Worm (Caenorhabditis elegans) whole organism, mixed stage, embryonic: ENCODE results near the gene arid-1.

Experiments used
- M03D4.4 ChIP-seq: sonication (generic microtip); optimal IDR thresholded peaks from 2 replicates; lab custom pipeline; 2017; ENCODE audit warnings: mild to moderate bottlenecking, missing genetic modification characterization, missing compliant biosample characterization
- bed-3 ChIP-seq: fragments of 200-800 bp; sonication (Bioruptor generic); optimal IDR thresholded peaks from 3 replicates; lab custom pipeline; 2018; ENCODE audit warnings: mild to moderate bottlenecking, missing genetic modification characterization, moderate library complexity, missing compliant biosample characterization
- blmp-1 ChIP-seq: fragments of 150-350 bp; optimal IDR thresholded peaks from 2 replicates; lab custom pipeline; 2014; ENCODE audit warnings: missing biosample characterization, missing genetic modification characterization
- ceh-39 ChIP-seq: fragments of 150-350 bp; optimal IDR thresholded peaks from 2 replicates; lab custom pipeline; 2014; ENCODE audit warnings: missing biosample characterization, missing genetic modification characterization
- ceh-43 ChIP-seq: fragments of 200-800 bp; sonication (Bioruptor generic); optimal IDR thresholded peaks from 2 replicates; lab custom pipeline; 2018; ENCODE audit warnings: mild to moderate bottlenecking, missing genetic modification characterization, moderate library complexity, missing compliant biosample characterization
- ceh-83 ChIP-seq: fragments of 200-800 bp; sonication (Bioruptor generic); optimal IDR thresholded peaks from 2 replicates; lab custom pipeline; 2018; ENCODE audit warnings: mild to moderate bottlenecking, missing genetic modification characterization, missing compliant biosample characterization
- cnd-1 ChIP-seq: fragments of 200-800 bp; sonication (Bioruptor generic); optimal IDR thresholded peaks from 2 replicates; lab custom pipeline; 2018; ENCODE audit warnings: mild to moderate bottlenecking, missing genetic modification characterization, missing compliant biosample characterization
- drap-1 ChIP-seq: fragments of 200-800 bp; sonication (Bioruptor generic); optimal IDR thresholded peaks from 3 replicates; lab custom pipeline; 2018; ENCODE audit warnings: mild to moderate bottlenecking, missing genetic modification characterization, missing compliant biosample characterization
- elt-3 ChIP-seq: fragments of 150-350 bp; optimal IDR thresholded peaks from 2 replicates; lab custom pipeline; 2014; ENCODE audit warnings: missing biosample characterization, missing genetic modification characterization
- flh-1 ChIP-seq: fragments of 200-800 bp; sonication (Bioruptor generic); optimal IDR thresholded peaks from 2 replicates; lab custom pipeline; 2018; ENCODE audit warnings: mild to moderate bottlenecking, missing genetic modification characterization, moderate library complexity, missing compliant biosample characterization
- ham-2 ChIP-seq: fragments of 200-800 bp; sonication (Bioruptor generic); optimal IDR thresholded peaks from 2 replicates; lab custom pipeline; 2018; ENCODE audit warnings: mild to moderate bottlenecking, missing genetic modification characterization, missing compliant biosample characterization
- hlh-1 ChIP-seq: fragments of 150-350 bp; optimal IDR thresholded peaks from 2 replicates; lab custom pipeline; 2014; ENCODE audit warnings: missing biosample characterization, missing genetic modification reagents, missing genetic modification characterization
- lin-32 ChIP-seq: fragments of 200-800 bp; sonication (Bioruptor generic); optimal IDR thresholded peaks from 2 replicates; lab custom pipeline; 2018; ENCODE audit warnings: mild to moderate bottlenecking, missing genetic modification characterization, missing compliant biosample characterization
- lsy-2 ChIP-seq: fragments of 150-350 bp; optimal IDR thresholded peaks from 2 replicates; lab custom pipeline; 2014; ENCODE audit warnings: missing biosample characterization, missing genetic modification characterization
- mab-5 ChIP-seq: fragments of 150-350 bp; optimal IDR thresholded peaks from 2 replicates; lab custom pipeline; 2014; ENCODE audit warnings: missing biosample characterization, missing genetic modification characterization
- mep-1 ChIP-seq: fragments of 150-350 bp; optimal IDR thresholded peaks from 2 replicates; lab custom pipeline; 2017; ENCODE audit warnings: missing biosample characterization, missing genetic modification reagents, missing genetic modification characterization, inconsistent platforms
- mls-2 ChIP-seq: sonication (generic microtip); optimal IDR thresholded peaks from 2 replicates; lab custom pipeline; 2016; ENCODE audit warnings: mild to moderate bottlenecking, missing genetic modification characterization, moderate library complexity, missing compliant biosample characterization
- nhr-12 ChIP-seq: fragments of 150-350 bp; optimal IDR thresholded peaks from 2 replicates; lab custom pipeline; 2014; ENCODE audit warnings: missing biosample characterization, missing genetic modification characterization
- nhr-2 ChIP-seq: fragments of 150-350 bp; optimal IDR thresholded peaks from 2 replicates; lab custom pipeline; 2014; ENCODE audit warnings: missing biosample characterization, missing genetic modification characterization
- nhr-237 ChIP-seq: fragments of 150-350 bp; optimal IDR thresholded peaks from 2 replicates; lab custom pipeline; 2014; ENCODE audit warnings: missing biosample characterization, missing genetic modification characterization
- nhr-28 ChIP-seq: fragments of 150-350 bp; optimal IDR thresholded peaks from 2 replicates; lab custom pipeline; 2014; ENCODE audit warnings: missing biosample characterization, missing genetic modification characterization
- nhr-76 ChIP-seq: sonication (generic microtip); optimal IDR thresholded peaks from 2 replicates; lab custom pipeline; 2017; ENCODE audit warnings: missing biosample characterization, missing genetic modification characterization
- pha-4 ChIP-seq: fragments of 150-350 bp; optimal IDR thresholded peaks from 2 replicates; lab custom pipeline; 2018; ENCODE audit warnings: missing biosample characterization, missing genetic modification reagents, missing genetic modification characterization
- sem-2 ChIP-seq: fragments of 200-800 bp; sonication (Bioruptor generic); optimal IDR thresholded peaks from 2 replicates; lab custom pipeline; 2018; ENCODE audit warnings: mild to moderate bottlenecking, missing genetic modification characterization, missing compliant biosample characterization
- snpc-4 ChIP-seq: fragments of 150-350 bp; optimal IDR thresholded peaks from 2 replicates; lab custom pipeline; 2014; ENCODE audit warnings: missing biosample characterization, missing genetic modification characterization
- sptf-1 ChIP-seq: sonication (generic microtip); optimal IDR thresholded peaks from 2 replicates; lab custom pipeline; 2017; ENCODE audit warnings: mild to moderate bottlenecking, missing genetic modification characterization, moderate library complexity, missing compliant biosample characterization
- tbx-8 ChIP-seq: fragments of 200-800 bp; sonication (Bioruptor generic); optimal IDR thresholded peaks from 2 replicates; lab custom pipeline; 2018; ENCODE audit warnings: mild to moderate bottlenecking, missing genetic modification characterization, moderate library complexity, missing compliant biosample characterization
- unc-120 ChIP-seq: sonication (generic microtip); optimal IDR thresholded peaks from 2 replicates; lab custom pipeline; 2017; ENCODE audit warnings: missing genetic modification characterization, missing compliant biosample characterization; ENCODE audit not compliant: poor library complexity, severe bottlenecking
- unc-39 ChIP-seq: fragments of 150-350 bp; optimal IDR thresholded peaks from 2 replicates; lab custom pipeline; 2014; ENCODE audit warnings: missing biosample characterization, missing genetic modification characterization
- unc-62 ChIP-seq: fragments of 150-350 bp; optimal IDR thresholded peaks from 2 replicates; lab custom pipeline; 2014; ENCODE audit warnings: missing biosample characterization, missing genetic modification reagents, missing genetic modification characterization
- zip-8 ChIP-seq: fragments of 150-350 bp; optimal IDR thresholded peaks from 2 replicates; lab custom pipeline; 2014; ENCODE audit warnings: missing biosample characterization, missing genetic modification characterization
- ztf-11 ChIP-seq: fragments of 150-350 bp; optimal IDR thresholded peaks from 2 replicates; lab custom pipeline; 2014; ENCODE audit warnings: missing biosample characterization, missing genetic modification characterization

arid-1 gene

DNA sequence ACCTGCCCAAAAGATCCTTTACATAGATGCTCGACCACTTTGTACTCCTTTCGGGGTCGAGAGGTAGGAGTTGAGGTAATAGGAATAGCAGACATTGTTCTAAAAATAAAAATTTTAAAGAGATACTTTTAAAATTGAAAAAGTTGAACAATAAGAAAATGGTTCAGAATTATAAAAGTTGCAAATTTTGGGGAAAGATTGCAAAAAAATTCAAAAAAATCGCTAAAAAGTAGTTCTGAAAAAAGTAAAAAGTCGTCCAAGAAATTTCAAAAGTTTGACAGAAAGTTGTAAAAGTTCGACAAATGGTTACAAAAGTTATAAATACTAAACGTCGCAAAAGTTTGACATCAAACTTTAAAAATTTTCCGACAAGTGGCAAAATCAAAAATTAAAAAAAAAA is 52.1 kb downstream of the arid-1 start, which contains the start of gene R02C2.1:
Gene R02C2.1 (minus strand): TSS at position 101 of the 400 bp plus-strand sequence.
- TF ChIP-seq lsy-2 (tag; lab: Kevin White, UChicago) (no peak), mab-5 (tag; lab: Kevin White, UChicago) (no peak), mls-2 (tag; lab: Kevin White, UChicago) (no peak), ceh-43 (GFP tag; lab: Kevin White, UChicago) (no peak), bed-3 (GFP tag; lab: Kevin White, UChicago) (no peak), nhr-76 (tag; lab: Kevin White, UChicago) (no peak), sptf-1 (tag; lab: Kevin White, UChicago) (no peak), hlh-1 (tag; lab: Kevin White, UChicago) (no peak), pha-4 (tag; lab: Kevin White, UChicago) (no peak), elt-3 (no peak), nhr-12 (tag; lab: Kevin White, UChicago) (no peak), tbx-8 (GFP tag; lab: Kevin White, UChicago) (no peak), mep-1 (tag; lab: Kevin White, UChicago) (no peak), M03D4.4 (tag; lab: Kevin White, UChicago) (no peak), cnd-1 (no peak), flh-1 (GFP tag; lab: Kevin White, UChicago) (no peak), ham-2 (GFP tag; lab: Kevin White, UChicago) (no peak), unc-39 (tag; lab: Kevin White, UChicago) (no peak), blmp-1 (tag; lab: Kevin White, UChicago) (no peak), nhr-237 (tag; lab: Kevin White, UChicago) (no peak)

- TF ChIP-seq mab-5 (tag; lab: Kevin White, UChicago) (no peak), nhr-2 (tag; lab: Kevin White, UChicago) (peak; percentile 91)
Observed at ce11 chrV:240287-240686, 54.3 kb downstream of the arid-1 start, which contains the start of gene txt-2. Gene txt-2 (minus strand): TSS chrV:240500.

DNA sequence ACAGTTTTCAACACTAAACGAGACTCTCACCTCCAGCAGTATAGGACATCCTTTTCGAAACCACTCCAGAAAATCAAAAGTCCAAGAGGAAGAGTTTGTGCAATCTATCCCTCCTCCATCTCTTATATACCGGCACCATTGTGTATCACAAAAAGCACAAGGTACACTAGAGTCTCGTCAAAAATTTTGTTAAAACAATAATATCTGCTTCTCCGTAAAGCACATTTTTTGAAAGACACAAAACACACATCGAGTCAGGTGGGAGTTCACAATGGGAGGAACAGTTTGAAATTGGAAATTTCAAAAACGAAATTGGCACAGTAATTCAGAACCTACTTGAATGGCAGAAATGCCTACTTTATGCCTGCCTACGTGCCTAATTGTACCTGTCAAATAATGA is 56.6 kb downstream of the arid-1 start, which contains the start of gene R02C2.7:
Gene R02C2.7 (minus strand): TSS at position 101 of the 400 bp plus-strand sequence.
- TF ChIP-seq ceh-39 (tag; lab: Kevin White, UChicago) = no peak
- TF ChIP-seq, all 35 proteins: peak for 0

- TF ChIP-seq mab-5 (tag; lab: Kevin White, UChicago) = no peak
- TF ChIP-seq ceh-39 (tag; lab: Kevin White, UChicago) = peak; percentile 8
- TF ChIP-seq, all 35 proteins: peak for 1
Observed at ce11 chrV:246097-246496, 60.1 kb downstream of the arid-1 start, which contains the start of gene kin-34. Gene kin-34 (minus strand): TSS chrV:246197.

DNA sequence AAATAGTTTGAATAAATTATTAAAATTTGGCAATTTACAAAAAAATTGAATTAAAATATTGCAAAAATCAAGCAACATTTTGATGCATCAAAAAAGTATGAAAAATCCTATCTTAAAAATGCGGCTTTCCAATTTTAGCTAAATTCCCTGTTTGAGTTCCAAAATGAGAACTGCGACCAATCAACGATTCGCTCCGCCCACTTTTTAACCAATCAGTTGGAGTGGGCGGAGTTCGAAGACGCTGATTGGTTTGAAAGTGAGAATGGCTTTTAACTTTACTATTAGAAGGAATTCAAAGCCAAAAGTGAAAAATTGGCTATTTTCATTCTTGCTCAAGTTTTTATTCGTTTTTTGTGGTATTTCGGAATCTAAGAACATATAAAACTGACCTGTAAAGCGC is 61.6 kb downstream of the arid-1 start:
- no peak for TF ChIP-seq unc-62 (GFP tag; lab: Kevin White, UChicago)
- no peak for TF ChIP-seq sptf-1 (tag; lab: Kevin White, UChicago)
- TF ChIP-seq ztf-11 (tag; lab: Kevin White, UChicago) = no peak

ce11 chrV:248636-249035 is 62.7 kb downstream of the arid-1 start:
- TF ChIP-seq ceh-43 (GFP tag; lab: Kevin White, UChicago) (no peak), snpc-4 (tag; lab: Kevin White, UChicago) (no peak), cnd-1 (no peak), unc-39 (tag; lab: Kevin White, UChicago) (no peak), flh-1 (GFP tag; lab: Kevin White, UChicago) (no peak), lin-32 (GFP tag; lab: Kevin White, UChicago) (no peak), drap-1 (GFP tag; lab: Kevin White, UChicago) (no peak), sem-2 (GFP tag; lab: Kevin White, UChicago) (no peak), zip-8 (no peak), mep-1 (tag; lab: Kevin White, UChicago) (no peak), ceh-83 (GFP tag; lab: Kevin White, UChicago) (no peak), ceh-39 (tag; lab: Kevin White, UChicago) (no peak), nhr-2 (tag; lab: Kevin White, UChicago) (no peak), nhr-28 (no peak), elt-3 (no peak), M03D4.4 (tag; lab: Kevin White, UChicago) (no peak), mls-2 (tag; lab: Kevin White, UChicago) (no peak), unc-120 (no peak), nhr-12 (tag; lab: Kevin White, UChicago) (no peak)
